Worm (Caenorhabditis elegans) whole organism, L4/young adult: Measurements from ENCODE around the gene srw-112.

Source experiments
- W03F9.2 ChIP-seq: fragments of 150-350 bp; optimal IDR thresholded peaks from 2 replicates; lab custom pipeline; 2014; ENCODE audit warnings: missing biosample characterization, missing genetic modification characterization
- dao-5 ChIP-seq: sonication (generic microtip); optimal IDR thresholded peaks from 2 replicates; lab custom pipeline; 2016; ENCODE audit warnings: missing genotype, missing genetic modification characterization, moderate library complexity, missing compliant biosample characterization
- him-1 ChIP-seq: sonication (generic microtip); optimal IDR thresholded peaks from 2 replicates; lab custom pipeline; 2016; ENCODE audit warnings: missing genotype, missing genetic modification reagents, missing genetic modification characterization, missing compliant biosample characterization

DNA sequence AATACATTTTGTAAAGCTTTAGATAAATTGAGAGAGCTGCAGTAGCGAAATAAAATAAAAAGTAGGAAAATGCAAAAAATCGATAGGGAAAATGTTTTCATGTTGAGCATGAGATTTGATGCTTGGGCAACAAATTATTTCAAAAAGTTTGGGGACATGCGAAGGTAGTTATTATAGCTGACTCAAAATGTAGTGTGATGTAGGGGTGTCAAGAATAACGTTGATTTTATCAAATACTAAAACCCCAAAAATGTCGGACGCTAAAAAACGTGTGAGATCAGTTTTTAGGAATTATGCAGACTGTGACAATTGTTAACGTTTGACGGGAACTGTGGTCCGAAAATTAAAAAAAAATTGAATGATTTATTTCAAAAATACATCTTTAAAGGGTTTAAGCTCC is 15.4 kb upstream of the srw-112 start, which contains the start of gene irld-12:
- TF ChIP-seq him-1 (no peak), W03F9.2 (no peak), dao-5 (tag; lab: Kevin White, UChicago) (no peak)
